Fruit fly (Drosophila melanogaster) whole organism, pupa: ENCODE measurements around the gene CG42353.
A peak's percentile ranks its signal among the peaks of the same experiment; 100 is the strongest.

Source experiments
- CG32121 ChIP-seq: fragments of 200-800 bp; sonication (Bioruptor generic); IDR thresholded peaks from 2 replicates; pipeline ENCODE4 v1.3.6; 2022; ENCODE audit warnings: missing biosample characterization, missing genetic modification characterization
- CG4496 ChIP-seq: fragments of 200-800 bp; sonication (Bioruptor generic); IDR thresholded peaks from 3 replicates; pipeline ENCODE4 v1.3.6; 2022; ENCODE audit warnings: missing biosample characterization, missing genetic modification characterization
- CG8159 ChIP-seq: fragments of 200-800 bp; sonication (Bioruptor generic); optimal IDR thresholded peaks from 3 replicates; lab custom pipeline; 2018; ENCODE audit warnings: missing biosample characterization, mild to moderate bottlenecking, missing genetic modification characterization, moderate library complexity
- CG8301 ChIP-seq: fragments of 200-800 bp; sonication (Bioruptor generic); optimal IDR thresholded peaks from 2 replicates; lab custom pipeline; 2018; ENCODE audit warnings: missing biosample characterization, mild to moderate bottlenecking, missing genetic modification characterization
- CG9948 ChIP-seq: fragments of 200-800 bp; sonication (Bioruptor generic); optimal IDR thresholded peaks from 2 replicates; lab custom pipeline; 2018; ENCODE audit warnings: missing biosample characterization, mild to moderate bottlenecking, missing genetic modification characterization, moderate library complexity
- EcR ChIP-seq: fragments of 200-800 bp; sonication (Bioruptor generic); optimal IDR thresholded peaks from 3 replicates; lab custom pipeline; 2019; ENCODE audit warnings: missing biosample characterization, missing genetic modification characterization, mild to moderate bottlenecking, moderate library complexity, missing genetic modification reagents
- Ets98B ChIP-seq: fragments of 200-800 bp; sonication (Bioruptor generic); IDR thresholded peaks from 2 replicates; pipeline ENCODE4 v1.3.6; 2022; ENCODE audit warnings: missing biosample characterization, missing genetic modification characterization

dm6 chrX:16105715-16106114 is 969 bp upstream of the CG42353 start:
- no peak for TF ChIP-seq CG9948 (tag; lab: Kevin White, UChicago)
- no peak for TF ChIP-seq EcR (GFP tag; lab: Kevin White, UChicago)
- TF ChIP-seq CG8159 (tag; lab: Kevin White, UChicago): no peak
- no peak for TF ChIP-seq Ets98B (GFP tag; lab: Robert Waterston, UW)
- no peak for TF ChIP-seq CG32121 (GFP tag; lab: Robert Waterston, UW)
- 0 out of 3 replicates have a peak, but pooled peaks have one; percentile 32 for TF ChIP-seq CG4496
- no peak for TF ChIP-seq CG8301 (tag; lab: Kevin White, UChicago)
